Fruit fly (Drosophila melanogaster): ENCODE data around the gene Tmtc1.
A peak's percentile ranks its signal among the peaks of the same experiment; 100 is the strongest.

Tmtc1 gene

DNA sequence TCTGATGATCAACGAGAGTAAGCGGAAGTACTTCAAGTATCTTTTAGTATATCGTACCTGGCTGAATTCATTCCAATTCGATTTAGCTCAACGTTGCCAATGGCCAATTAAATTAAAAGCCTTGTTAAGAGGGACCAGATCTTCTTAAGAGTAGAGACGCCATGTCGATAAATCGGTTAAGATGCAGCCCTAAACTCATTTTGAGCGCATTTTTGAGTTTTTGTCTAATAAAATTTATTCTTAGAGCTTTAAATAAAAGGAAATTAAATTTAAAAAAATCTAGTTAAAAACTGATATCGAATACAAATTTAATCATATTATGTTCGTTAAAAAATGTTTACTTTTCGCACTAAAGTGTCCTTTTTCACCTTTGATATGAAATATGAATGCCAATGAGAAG lies 18.8 kb downstream of the Tmtc1 start, which contains the start of gene Trf5:
Gene Trf5, minus strand, starts transcription at position 101 of the 400 bp plus-strand sequence.
- TF ChIP-seq CG10631 (GFP tag; optimal IDR thresholded peaks at IDR 0.05) = no peak
- no peak for TF ChIP-seq Hr39 (GFP tag; optimal IDR thresholded peaks at IDR 0.05)
- TF ChIP-seq net (GFP tag; optimal IDR thresholded peaks at IDR 0.05) = no peak
- TF ChIP-seq Eip93F (GFP tag; optimal IDR thresholded peaks at IDR 0.05) = no peak
- no peak for TF ChIP-seq dac (GFP tag; optimal IDR thresholded peaks at IDR 0.05)
- TF ChIP-seq Sox15 (GFP tag; optimal IDR thresholded peaks at IDR 0.05) = no peak
- no peak for TF ChIP-seq CG15336 (GFP tag; IDR thresholded peaks at IDR 0.05)
- TF ChIP-seq achi (GFP tag; optimal IDR thresholded peaks at IDR 0.05) = no peak
- TF ChIP-seq CG11902 (GFP tag; optimal IDR thresholded peaks at IDR 0.05) = no peak
- no peak for TF ChIP-seq salr (GFP tag; optimal IDR thresholded peaks at IDR 0.05)
- no peak for TF ChIP-seq Gug (GFP tag; IDR thresholded peaks at IDR 0.05)
- TF ChIP-seq CG1621 (tag; optimal IDR thresholded peaks at IDR 0.05) = no peak

DNA sequence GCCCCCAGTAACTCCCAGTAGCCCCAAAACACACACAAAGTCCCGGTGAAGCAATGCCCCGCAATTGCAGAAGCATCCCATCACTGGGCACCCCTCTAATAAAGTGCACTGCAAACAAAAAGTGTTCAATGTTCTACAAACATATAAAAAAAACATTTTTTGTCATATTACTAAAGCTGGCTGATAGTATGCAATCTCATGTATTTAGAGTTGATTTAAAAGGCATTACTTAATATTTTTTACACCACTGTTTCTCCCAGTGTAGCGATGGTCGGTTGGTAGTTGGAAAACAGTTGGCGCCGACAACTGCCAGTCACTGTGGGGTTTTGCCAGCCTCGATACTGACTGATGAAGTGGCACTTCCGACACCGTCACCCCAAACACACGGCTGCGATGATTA lies 42.8 kb downstream of the Tmtc1 start:
- peak; percentile 2 for TF ChIP-seq lz (GFP tag; optimal IDR thresholded peaks at IDR 0.05)
- peak; percentile 1 for TF ChIP-seq net (GFP tag; optimal IDR thresholded peaks at IDR 0.05)
- TF ChIP-seq dsx (GFP tag; optimal IDR thresholded peaks at IDR 0.05; ENCODE audit: poor library complexity, severe bottlenecking) = no peak
- peak; percentile 32; the same call in 1 of the 2 replicates for TF ChIP-seq CG15336 (GFP tag; IDR thresholded peaks at IDR 0.05)
- TF ChIP-seq Eip78C (GFP tag) = peak; percentile 41
- peak; percentile 2 for TF ChIP-seq pdm3 (GFP tag; optimal IDR thresholded peaks at IDR 0.05)
- peak; percentile 48 for TF ChIP-seq svp (GFP tag)
- TF ChIP-seq CG6163 (GFP tag; IDR thresholded peaks at IDR 0.05) = 0 out of 3 replicates have a peak, but pooled peaks have one; percentile 18
- TF ChIP-seq CG16779 (tag; optimal IDR thresholded peaks at IDR 0.05) = no peak
- TF ChIP-seq CG4318 (GFP tag; optimal IDR thresholded peaks at IDR 0.05) = no peak
- peak; percentile 14 for TF ChIP-seq OdsH (GFP tag; optimal IDR thresholded peaks at IDR 0.05)
- peak; percentile 4 for TF ChIP-seq Ets21C (GFP tag; optimal IDR thresholded peaks at IDR 0.05)
- TF ChIP-seq Eip75B (GFP tag; optimal IDR thresholded peaks at IDR 0.05) = no peak
- TF ChIP-seq vri (GFP tag; optimal IDR thresholded peaks at IDR 0.05) = no peak

DNA sequence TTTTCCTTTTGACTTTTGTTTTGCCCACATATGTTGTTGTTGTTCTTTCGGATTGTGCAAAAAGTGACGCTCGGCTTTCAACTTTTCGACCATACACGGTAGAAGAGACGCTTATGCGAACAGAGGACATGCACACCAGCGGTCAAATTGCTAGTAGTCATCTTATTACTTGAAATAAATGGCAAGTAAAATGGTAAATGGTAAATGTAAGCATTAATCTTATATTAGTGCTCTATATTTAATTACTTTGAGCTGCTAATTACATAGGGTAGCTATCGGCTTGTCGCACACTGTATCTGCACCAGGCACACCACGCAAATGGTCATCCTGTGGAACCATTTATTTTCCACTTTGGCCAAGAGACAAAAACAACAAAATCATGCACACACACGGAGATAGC lies 43.8 kb downstream of the Tmtc1 start:
- TF ChIP-seq eg (GFP tag; IDR thresholded peaks at IDR 0.05) (0 out of 3 replicates have a peak, but pooled peaks have one; percentile 21), CG10631 (GFP tag; optimal IDR thresholded peaks at IDR 0.05) (no peak), Blimp-1 (GFP tag; optimal IDR thresholded peaks at IDR 0.05) (no peak), CG16779 (tag; optimal IDR thresholded peaks at IDR 0.05) (no peak), Gug (GFP tag; IDR thresholded peaks at IDR 0.05) (no peak), Hr39 (GFP tag; optimal IDR thresholded peaks at IDR 0.05) (no peak), CG6808 (GFP tag; optimal IDR thresholded peaks at IDR 0.05) (no peak), CG3919 (GFP tag; optimal IDR thresholded peaks at IDR 0.05) (no peak), spab (GFP tag; optimal IDR thresholded peaks at IDR 0.05) (no peak), CG31627 (GFP tag; optimal IDR thresholded peaks at IDR 0.05) (no peak), svp (GFP tag) (peak; percentile 65), achi (GFP tag; optimal IDR thresholded peaks at IDR 0.05) (no peak), CG8119 (GFP tag; IDR thresholded peaks at IDR 0.05) (no peak), CG1621 (tag; optimal IDR thresholded peaks at IDR 0.05) (no peak), salr (GFP tag; optimal IDR thresholded peaks at IDR 0.05) (no peak), CG10669 (GFP tag; optimal IDR thresholded peaks at IDR 0.05) (no peak), fd59A (GFP tag; optimal IDR thresholded peaks at IDR 0.05) (peak; percentile 4), CG4318 (GFP tag; optimal IDR thresholded peaks at IDR 0.05) (no peak), Sox14 (GFP tag; optimal IDR thresholded peaks at IDR 0.05) (no peak), fkh (GFP tag; optimal IDR thresholded peaks at IDR 0.05) (no peak), ss (GFP tag; optimal IDR thresholded peaks at IDR 0.05) (no peak), CG6854 (GFP tag; optimal IDR thresholded peaks at IDR 0.05) (no peak), CG6163 (GFP tag; IDR thresholded peaks at IDR 0.05) (0 out of 3 replicates have a peak, but pooled peaks have one; percentile 22), vri (GFP tag; optimal IDR thresholded peaks at IDR 0.05) (no peak), Hr4 (GFP tag; optimal IDR thresholded peaks at IDR 0.05) (peak; percentile 3), fd85E (GFP tag; optimal IDR thresholded peaks at IDR 0.05) (no peak), Eip78C (GFP tag) (peak; percentile 40), Ets21C (GFP tag; optimal IDR thresholded peaks at IDR 0.05) (no peak)
